Worm (Caenorhabditis elegans): ENCODE data around the gene cal-2.

ce11 chrII:8921456-8921855, 39.1 kb upstream of the cal-2 start:
- no peak for TF ChIP-seq F57A8.1 (GFP tag; optimal IDR thresholded peaks at IDR 0.05)
- TF ChIP-seq let-607 (tag; optimal IDR thresholded peaks at IDR 0.05) = no peak

Measured in whole organism, young adult.